2 fruit fly cellular contexts compared by ENCODE assay signal in the genomic region with DNA sequence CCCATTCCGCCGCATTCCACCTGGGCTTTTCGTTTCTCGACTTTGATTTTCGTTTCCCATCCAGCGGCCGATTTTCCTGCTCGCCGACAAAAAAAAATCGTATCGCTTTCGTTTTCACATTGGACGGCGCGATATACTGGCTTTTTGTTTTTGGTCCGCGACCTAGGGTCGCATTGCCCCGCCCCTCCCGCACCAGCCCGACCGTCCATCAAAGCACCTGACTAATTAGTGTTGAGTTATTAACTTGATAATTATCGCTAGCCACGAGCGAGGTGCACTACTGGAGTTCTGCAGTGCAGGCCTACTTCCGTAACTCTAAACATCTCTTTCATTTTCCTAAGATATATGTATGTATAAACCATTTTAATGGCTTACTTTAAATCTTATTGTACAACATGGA.
TF ChIP-seq lines count a peak whose summit lies in the region.

No protein-coding gene starts in this region.

- no peak for TF ChIP-seq CTCF in whole organism, embryonic (GFP tag; optimal IDR thresholded peaks at IDR 0.05; lab: Kevin White, UChicago)

TF ChIP-seq in whole organism, embryonic, 481 proteins besides CTCF, POLR2A, EP300 and RAD21:
- TF ChIP-seq pfk (GFP tag; optimal IDR thresholded peaks at IDR 0.05; lab: Kevin White, UChicago) (no peak), sqz (GFP tag; optimal IDR thresholded peaks at IDR 0.05; lab: Kevin White, UChicago) (peak; percentile 29), sima (GFP tag; optimal IDR thresholded peaks at IDR 0.05; lab: Kevin White, UChicago) (no peak), Blimp-1 (GFP tag; optimal IDR thresholded peaks at IDR 0.05; lab: Kevin White, UChicago) (peak; percentile 95), CG4424 (GFP tag; optimal IDR thresholded peaks at IDR 0.05; lab: Kevin White, UChicago) (no peak), CG18476 (GFP tag; optimal IDR thresholded peaks at IDR 0.05; lab: Kevin White, UChicago) (peak; percentile 72), pum (GFP tag; optimal IDR thresholded peaks at IDR 0.05; lab: Kevin White, UChicago) (no peak), sd (tag; optimal IDR thresholded peaks at IDR 0.05; lab: Kevin White, UChicago) (peak; percentile 65), CG1603 (tag; optimal IDR thresholded peaks at IDR 0.05; lab: Kevin White, UChicago) (no peak), oc (tag; optimal IDR thresholded peaks at IDR 0.05; lab: Kevin White, UChicago) (peak; percentile 18), Awh (GFP tag; IDR thresholded peaks at IDR 0.05; lab: Robert Waterston, UW) (peak; percentile 65; the same call in 1 of the 2 replicates), Opbp (GFP tag; IDR thresholded peaks at IDR 0.05; lab: Robert Waterston, UW; ENCODE audit: partially characterized antibody) (peak; percentile 20; the same call in 1 of the 3 replicates), CG2199 (GFP tag; IDR thresholded peaks at IDR 0.05; lab: Robert Waterston, UW) (0 out of 3 replicates have a peak, but pooled peaks have one; percentile 22), Hr78 (GFP tag; optimal IDR thresholded peaks at IDR 0.05; lab: Kevin White, UChicago) (peak in 1 of 2 experiments; percentile 80), CG12744 (GFP tag; optimal IDR thresholded peaks at IDR 0.05; lab: Kevin White, UChicago) (no peak), CoRest (tag; optimal IDR thresholded peaks at IDR 0.05; lab: Kevin White, UChicago) (no peak), hkb (optimal IDR thresholded peaks at IDR 0.05; lab: Kevin White, UChicago) (peak; percentile 36), hkb (GFP tag; IDR thresholded peaks at IDR 0.05; lab: Robert Waterston, UW) (no peak), inv (GFP tag; IDR thresholded peaks at IDR 0.05; lab: Robert Waterston, UW; ENCODE audit: partially characterized antibody) (no peak), CG15601 (tag; optimal IDR thresholded peaks at IDR 0.05; lab: Kevin White, UChicago) (peak; percentile 2), eve (GFP tag; optimal IDR thresholded peaks at IDR 0.05; lab: Kevin White, UChicago) (no peak), Med (GFP tag; lab: Kevin White, UChicago) (peak; percentile 20), crol (GFP tag; IDR thresholded peaks at IDR 0.05; lab: Robert Waterston, UW) (peak; percentile 62), Stat92E (GFP tag; optimal IDR thresholded peaks at IDR 0.05; lab: Kevin White, UChicago) (no peak), chm (GFP tag; IDR thresholded peaks at IDR 0.05; lab: Robert Waterston, UW) (0 out of 2 replicates have a peak, but pooled peaks have one; percentile 34), H15 (GFP tag; IDR thresholded peaks at IDR 0.05; lab: Robert Waterston, UW) (0 out of 3 replicates have a peak, but pooled peaks have one; percentile 8)
TF ChIP-seq in whole organism, embryonic: peak in this region for 15.

TF ChIP-seq in whole organism, prepupa, 60 proteins besides CTCF, POLR2A, EP300 and RAD21:
- TF ChIP-seq svp (GFP tag; lab: Kevin White, UChicago) (peak; percentile 69), lz (GFP tag; optimal IDR thresholded peaks at IDR 0.05; lab: Kevin White, UChicago) (no peak)
